Fruit fly (Drosophila melanogaster) whole organism, pupa: ENCODE data around the gene CG17777.

ENCODE experiments used
- CG10348 ChIP-seq: fragments of 200-800 bp; sonication (Bioruptor generic); IDR thresholded peaks from 2 replicates; pipeline ENCODE4 v1.3.6; 2022; ENCODE audit warnings: missing biosample characterization, missing genetic modification characterization
- CG12605 ChIP-seq: fragments of 200-800 bp; sonication (Bioruptor generic); IDR thresholded peaks from 2 replicates; pipeline ENCODE4 v1.3.6; 2022; ENCODE audit warnings: missing biosample characterization, missing genetic modification characterization
- CG32121 ChIP-seq: fragments of 200-800 bp; sonication (Bioruptor generic); IDR thresholded peaks from 2 replicates; pipeline ENCODE4 v1.3.6; 2022; ENCODE audit warnings: missing biosample characterization, missing genetic modification characterization
- CG8301 ChIP-seq: fragments of 200-800 bp; sonication (Bioruptor generic); optimal IDR thresholded peaks from 2 replicates; lab custom pipeline; 2018; ENCODE audit warnings: missing biosample characterization, mild to moderate bottlenecking, missing genetic modification characterization
- D1 ChIP-seq: fragments of 200-800 bp; sonication (Bioruptor generic); optimal IDR thresholded peaks from 2 replicates; lab custom pipeline; 2018; ENCODE audit warnings: missing biosample characterization, mild to moderate bottlenecking, missing genetic modification characterization, moderate library complexity
- EcR ChIP-seq: fragments of 200-800 bp; sonication (Bioruptor generic); optimal IDR thresholded peaks from 3 replicates; lab custom pipeline; 2019; ENCODE audit warnings: missing biosample characterization, missing genetic modification characterization, mild to moderate bottlenecking, moderate library complexity, missing genetic modification reagents
- Snoo ChIP-seq: fragments of 200-800 bp; sonication (Bioruptor generic); optimal IDR thresholded peaks from 3 replicates; lab custom pipeline; 2017; ENCODE audit warnings: missing biosample characterization, mild to moderate bottlenecking, missing genetic modification characterization, inconsistent platforms

DNA sequence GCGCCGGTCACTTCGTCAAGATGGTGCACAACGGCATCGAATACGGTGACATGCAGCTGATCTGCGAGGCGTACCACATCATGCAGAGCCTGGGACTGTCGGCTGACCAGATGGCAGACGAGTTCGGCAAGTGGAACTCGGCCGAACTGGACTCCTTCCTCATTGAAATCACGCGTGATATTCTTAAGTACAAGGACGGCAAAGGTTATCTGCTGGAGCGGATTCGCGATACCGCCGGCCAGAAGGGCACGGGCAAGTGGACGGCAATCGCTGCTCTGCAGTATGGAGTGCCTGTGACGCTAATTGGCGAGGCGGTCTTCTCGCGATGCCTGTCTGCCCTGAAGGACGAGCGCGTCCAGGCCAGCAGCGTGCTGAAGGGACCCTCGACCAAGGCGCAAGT, 39.2 kb upstream of the CG17777 start:
- no peak for TF ChIP-seq CG10348 (GFP tag; lab: Robert Waterston, UW)
- TF ChIP-seq CG12605 (GFP tag; lab: Robert Waterston, UW), result no peak
- no peak for TF ChIP-seq EcR (GFP tag; lab: Kevin White, UChicago)
- no peak for TF ChIP-seq CG8301 (tag; lab: Kevin White, UChicago)
- TF ChIP-seq CG32121, result no peak
- TF ChIP-seq D1 (tag; lab: Kevin White, UChicago), result no peak
- TF ChIP-seq Snoo (tag; lab: Kevin White, UChicago), result no peak
